Fruit fly (Drosophila melanogaster) whole organism, embryonic: ENCODE data around the gene DZIP1.

Experiments
- Abd-B ChIP-seq: fragments of 200-800 bp; sonication (Bioruptor generic); optimal IDR thresholded peaks from 2 replicates; lab custom pipeline; 2018; ENCODE audit warnings: missing biosample characterization, mild to moderate bottlenecking, missing genetic modification characterization, moderate library complexity
- Ada2b ChIP-seq: fragments of 200-800 bp; sonication (Bioruptor generic); IDR thresholded peaks from 2 replicates; pipeline ENCODE4 v1.3.6; 2022; ENCODE audit warnings: missing biosample characterization, missing genetic modification characterization
- Antp ChIP-seq: fragments of 200-800 bp; sonication (Bioruptor generic); optimal IDR thresholded peaks from 3 replicates; lab custom pipeline; 2016; ENCODE audit warnings: missing biosample characterization, missing genetic modification characterization
- Atf6 ChIP-seq: fragments of 200-800 bp; sonication (Bioruptor generic); IDR thresholded peaks from 2 replicates; pipeline ENCODE4 v1.3.6; 2022; ENCODE audit warnings: missing biosample characterization, missing genetic modification characterization
- BEAF-32 ChIP-seq: fragments of 200-800 bp; sonication (Bioruptor generic); optimal IDR thresholded peaks from 3 replicates; lab custom pipeline; 2017; ENCODE audit warnings: missing biosample characterization, missing genetic modification characterization, mild to moderate bottlenecking, moderate library complexity, missing genetic modification reagents
- C15 ChIP-seq: fragments of 200-800 bp; sonication (Bioruptor generic); IDR thresholded peaks from 3 replicates; pipeline ENCODE4 v1.3.6; 2022; ENCODE audit warnings: missing biosample characterization, missing genetic modification characterization
- CG11696 ChIP-seq: fragments of 200-800 bp; sonication (Bioruptor generic); IDR thresholded peaks from 2 replicates; pipeline ENCODE4 v1.3.6; 2022; ENCODE audit warnings: missing biosample characterization, missing genetic modification characterization
- CG15073 ChIP-seq: fragments of 200-800 bp; sonication (Bioruptor generic); optimal IDR thresholded peaks from 2 replicates; lab custom pipeline; 2016; ENCODE audit warnings: missing biosample characterization, missing genetic modification characterization
- CG18262 ChIP-seq: fragments of 200-800 bp; optimal IDR thresholded peaks from 3 replicates; lab custom pipeline; 2019; ENCODE audit warnings: missing biosample characterization, mild to moderate bottlenecking, missing genetic modification characterization, moderate library complexity
- CG2116 ChIP-seq: fragments of 200-800 bp; sonication (Bioruptor generic); optimal IDR thresholded peaks from 3 replicates; lab custom pipeline; 2018; ENCODE audit warnings: missing biosample characterization, mild to moderate bottlenecking, missing genetic modification characterization
- CG2875 ChIP-seq: fragments of 200-800 bp; sonication (Bioruptor generic); optimal IDR thresholded peaks from 2 replicates; lab custom pipeline; 2017; ENCODE audit warnings: missing biosample characterization, mild to moderate bottlenecking, missing genetic modification characterization, missing genetic modification reagents
- CG33213 ChIP-seq: fragments of 200-800 bp; sonication (Bioruptor generic); optimal IDR thresholded peaks from 3 replicates; lab custom pipeline; 2016; ENCODE audit warnings: missing biosample characterization, missing genetic modification characterization
- CG34224 ChIP-seq: fragments of 200-800 bp; sonication (Bioruptor generic); IDR thresholded peaks from 3 replicates; pipeline ENCODE4 v1.3.6; 2022; ENCODE audit warnings: missing biosample characterization, missing genetic modification characterization; ENCODE audit not compliant: partially characterized antibody
- CG34376 ChIP-seq: fragments of 200-800 bp; sonication (Bioruptor generic); optimal IDR thresholded peaks from 2 replicates; lab custom pipeline; 2018; ENCODE audit warnings: missing biosample characterization, mild to moderate bottlenecking, missing genetic modification characterization
- CG3726 ChIP-seq: fragments of 200-800 bp; sonication (Bioruptor generic); IDR thresholded peaks from 3 replicates; pipeline ENCODE4, ENCODE4 v1.3.6; 2022; ENCODE audit warnings: missing biosample characterization, missing genetic modification characterization
- CG4360 ChIP-seq: fragments of 200-800 bp; sonication (Bioruptor generic); IDR thresholded peaks from 2 replicates; pipeline ENCODE4 v1.3.6; 2022; ENCODE audit warnings: missing biosample characterization, missing genetic modification characterization
- CG4854 ChIP-seq: fragments of 200-800 bp; sonication (Bioruptor generic); optimal IDR thresholded peaks from 2 replicates; lab custom pipeline; 2016; ENCODE audit warnings: missing biosample characterization, missing genetic modification characterization, inconsistent platforms
- CG6765 ChIP-seq: fragments of 200-800 bp; sonication (Bioruptor generic); optimal IDR thresholded peaks from 3 replicates; lab custom pipeline; 2017; ENCODE audit warnings: missing biosample characterization, mild to moderate bottlenecking, missing genetic modification characterization
- CG8388 ChIP-seq: fragments of 200-800 bp; sonication (Bioruptor generic); optimal IDR thresholded peaks from 2 replicates; lab custom pipeline; 2019; ENCODE audit warnings: missing biosample characterization, mild to moderate bottlenecking, missing genetic modification characterization, moderate library complexity
- CG8944 ChIP-seq: fragments of 200-800 bp; sonication (Bioruptor generic); optimal IDR thresholded peaks from 3 replicates; lab custom pipeline; 2016; ENCODE audit warnings: missing biosample characterization, missing genetic modification characterization
- Camta ChIP-seq: fragments of 200-800 bp; sonication (Bioruptor generic); optimal IDR thresholded peaks from 2 replicates; lab custom pipeline; 2016; ENCODE audit warnings: missing biosample characterization, missing genetic modification characterization
- Deaf1 ChIP-seq: fragments of 200-800 bp; optimal IDR thresholded peaks from 3 replicates; lab custom pipeline; 2019; ENCODE audit warnings: missing biosample characterization, mild to moderate bottlenecking, missing genetic modification characterization, moderate library complexity
- HHEX ChIP-seq: fragments of 200-800 bp; sonication (Bioruptor generic); optimal IDR thresholded peaks from 3 replicates; lab custom pipeline; 2017; ENCODE audit warnings: missing biosample characterization, mild to moderate bottlenecking, missing genetic modification characterization, missing genetic modification reagents
- Lpt ChIP-seq: fragments of >200 bp; optimal IDR thresholded peaks from 2 replicates; lab custom pipeline; 2018; ENCODE audit warnings: missing biosample characterization, missing genetic modification characterization
- Med ChIP-seq: fragments of 200-800 bp; sonication (Bioruptor generic); peaks from one replicate; lab custom pipeline; 2016; ENCODE audit warnings: missing biosample characterization, missing genetic modification characterization, mild to moderate bottlenecking, inconsistent platforms, moderate library complexity
- NK7.1 ChIP-seq: fragments of 200-800 bp; sonication (Bioruptor generic); optimal IDR thresholded peaks from 3 replicates; lab custom pipeline; 2016; ENCODE audit warnings: missing biosample characterization, missing genetic modification characterization
- Nf-YC ChIP-seq: fragments of 200-800 bp; optimal IDR thresholded peaks from 3 replicates; lab custom pipeline; 2019; ENCODE audit warnings: missing biosample characterization, mild to moderate bottlenecking, missing genetic modification characterization, moderate library complexity
- NfI ChIP-seq: fragments of 200-800 bp; sonication (Bioruptor generic); optimal IDR thresholded peaks from 3 replicates; lab custom pipeline; 2018; ENCODE audit warnings: missing biosample characterization, mild to moderate bottlenecking, missing genetic modification characterization, moderate library complexity
- Ravus ChIP-seq: fragments of 200-800 bp; sonication (Bioruptor generic); IDR thresholded peaks from 2 replicates; pipeline ENCODE4 v1.3.6; 2022; ENCODE audit warnings: missing biosample characterization, missing genetic modification characterization
- Sox102F ChIP-seq: fragments of 200-800 bp; sonication (Bioruptor generic); optimal IDR thresholded peaks from 2 replicates; lab custom pipeline; 2018; ENCODE audit warnings: missing biosample characterization, mild to moderate bottlenecking, missing genetic modification characterization, moderate library complexity
- Stat92E ChIP-seq, 3 experiments: fragments of >200 bp in 2 of 3; fragments of 200-800 bp in 1 of 3; sonication (Bioruptor generic) in 1 of 3; optimal IDR thresholded peaks; 2 replicates each; lab custom pipeline; 2017 to 2019; ENCODE audit warnings: missing biosample characterization in 3 of 3, missing genetic modification characterization in 3 of 3, mild to moderate bottlenecking in 1 of 3, moderate library complexity in 1 of 3
- TFAM ChIP-seq: fragments of 200-800 bp; sonication (Bioruptor generic); optimal IDR thresholded peaks from 2 replicates; lab custom pipeline; 2017; ENCODE audit warnings: missing biosample characterization, missing genetic modification characterization, inconsistent platforms
- Tbp ChIP-seq: fragments of >200 bp; optimal IDR thresholded peaks from 2 replicates; lab custom pipeline; 2018; ENCODE audit warnings: missing biosample characterization, missing genetic modification characterization
- ab ChIP-seq: fragments of 200-800 bp; sonication (Bioruptor generic); optimal IDR thresholded peaks from 2 replicates; lab custom pipeline; 2016; ENCODE audit warnings: missing biosample characterization, missing genetic modification characterization
- amos ChIP-seq: fragments of 200-800 bp; sonication (Bioruptor generic); IDR thresholded peaks from 2 replicates; pipeline ENCODE4 v1.3.6; 2022; ENCODE audit warnings: missing biosample characterization, missing genetic modification characterization; ENCODE audit not compliant: partially characterized antibody
- aop ChIP-seq: fragments of 200-800 bp; sonication (Bioruptor generic); IDR thresholded peaks from 2 replicates; pipeline ENCODE4 v1.3.6; 2022; ENCODE audit warnings: missing biosample characterization, missing genetic modification characterization
- ash1 ChIP-seq: fragments of 200-800 bp; sonication (Bioruptor generic); optimal IDR thresholded peaks from 2 replicates; lab custom pipeline; 2018; ENCODE audit warnings: missing biosample characterization, mild to moderate bottlenecking, missing genetic modification characterization
- bigmax ChIP-seq: fragments of 200-800 bp; sonication (Bioruptor generic); optimal IDR thresholded peaks from 2 replicates; lab custom pipeline; 2018; ENCODE audit warnings: missing biosample characterization, mild to moderate bottlenecking, missing genetic modification characterization
- bsh ChIP-seq, 2 experiments: fragments of 200-800 bp; sonication (Bioruptor generic); optimal IDR thresholded peaks; 2 replicates each; lab custom pipeline; 2017 to 2018; ENCODE audit warnings: mild to moderate bottlenecking in 2 of 2, missing biosample characterization in 2 of 2, missing genetic modification characterization in 2 of 2, moderate library complexity in 1 of 2
- chif ChIP-seq, 2 experiments: fragments of 200-800 bp; sonication (Bioruptor generic); optimal IDR thresholded peaks; 3 replicates each; lab custom pipeline; 2016; ENCODE audit warnings: missing biosample characterization in 2 of 2, missing genetic modification characterization in 2 of 2
- da ChIP-seq: fragments of 200-800 bp; sonication (Bioruptor generic); optimal IDR thresholded peaks from 2 replicates; lab custom pipeline; 2016; ENCODE audit warnings: missing biosample characterization, missing genetic modification characterization
- dan ChIP-seq: fragments of 200-800 bp; sonication (Bioruptor generic); IDR thresholded peaks from 2 replicates; pipeline ENCODE4 v1.3.6; 2022; ENCODE audit warnings: missing biosample characterization, missing genetic modification characterization
- dysf ChIP-seq: fragments of 200-800 bp; sonication (Bioruptor generic); IDR thresholded peaks from 3 replicates; pipeline ENCODE4 v1.3.6; 2022; ENCODE audit warnings: missing biosample characterization, missing genetic modification characterization
- eve ChIP-seq, 2 experiments: fragments of >200 bp; optimal IDR thresholded peaks; 2 replicates each; lab custom pipeline; 2017; ENCODE audit warnings: missing biosample characterization in 2 of 2, missing genetic modification characterization in 2 of 2
- grn ChIP-seq: fragments of 200-800 bp; sonication (Bioruptor generic); optimal IDR thresholded peaks from 3 replicates; lab custom pipeline; 2017; ENCODE audit warnings: missing biosample characterization, missing genetic modification characterization
- her ChIP-seq: fragments of 200-800 bp; sonication (Bioruptor generic); optimal IDR thresholded peaks from 2 replicates; lab custom pipeline; 2016; ENCODE audit warnings: missing biosample characterization, missing genetic modification characterization
- jigr1 ChIP-seq: fragments of 200-800 bp; sonication (Bioruptor generic); IDR thresholded peaks from 3 replicates; pipeline ENCODE4 v1.3.6; 2022; ENCODE audit warnings: missing biosample characterization, missing genetic modification characterization
- kah ChIP-seq: fragments of 200-800 bp; sonication (Bioruptor generic); optimal IDR thresholded peaks from 2 replicates; lab custom pipeline; 2018; ENCODE audit warnings: missing biosample characterization, mild to moderate bottlenecking, missing genetic modification characterization
- lab ChIP-seq: fragments of 200-800 bp; sonication (Bioruptor generic); optimal IDR thresholded peaks from 3 replicates; lab custom pipeline; 2017; ENCODE audit warnings: missing biosample characterization, missing genetic modification characterization, mild to moderate bottlenecking, moderate library complexity, missing genetic modification reagents
- salm ChIP-seq: fragments of 200-800 bp; sonication (Bioruptor generic); optimal IDR thresholded peaks from 2 replicates; lab custom pipeline; 2018; ENCODE audit warnings: missing biosample characterization, mild to moderate bottlenecking, missing genetic modification characterization
- sima ChIP-seq: fragments of 200-800 bp; sonication (Bioruptor generic); optimal IDR thresholded peaks from 2 replicates; lab custom pipeline; 2016; ENCODE audit warnings: missing biosample characterization, missing genetic modification characterization
- sisA ChIP-seq: fragments of 200-800 bp; sonication (Bioruptor generic); IDR thresholded peaks from 2 replicates; pipeline ENCODE4 v1.3.6; 2022; ENCODE audit warnings: missing biosample characterization, missing genetic modification characterization

The DZIP1 gene

dm6 chr3R:24467237-24467636 lies 47.8 kb upstream of the DZIP1 start (continued):
- TF ChIP-seq CG6765 (GFP tag; lab: Kevin White, UChicago): no peak
- TF ChIP-seq CG8388 (GFP tag; lab: Kevin White, UChicago): no peak
- TF ChIP-seq salm (tag; lab: Kevin White, UChicago): no peak
- no peak for TF ChIP-seq Ravus (GFP tag; lab: Robert Waterston, UW)
- no peak for TF ChIP-seq CG34376 (GFP tag; lab: Kevin White, UChicago)
- TF ChIP-seq CG3726 (GFP tag; lab: Robert Waterston, UW): no peak
- TF ChIP-seq grn (GFP tag; lab: Kevin White, UChicago): no peak
- no peak for TF ChIP-seq Atf6 (GFP tag; lab: Robert Waterston, UW)
- TF ChIP-seq HHEX (GFP tag; lab: Kevin White, UChicago): peak; percentile 16
- peak; percentile 4 for TF ChIP-seq NfI (GFP tag; lab: Kevin White, UChicago)
- no peak for TF ChIP-seq sima (GFP tag; lab: Kevin White, UChicago)
- TF ChIP-seq chif (GFP tag; optimal IDR thresholded peaks at IDR 0.05; lab: Kevin White, UChicago): no peak
- no peak for TF ChIP-seq CG2875 (GFP tag; lab: Kevin White, UChicago)
- no peak for TF ChIP-seq C15 (GFP tag; lab: Robert Waterston, UW)
- TF ChIP-seq Tbp (GFP tag; lab: Kevin White, UChicago): no peak
- TF ChIP-seq CG4854 (GFP tag; lab: Kevin White, UChicago): no peak
- TF ChIP-seq dan (GFP tag; lab: Robert Waterston, UW): no peak
- TF ChIP-seq CG34224 (GFP tag; lab: Robert Waterston, UW): no peak
- TF ChIP-seq Stat92E (GFP tag; optimal IDR thresholded peaks at IDR 0.05; lab: Kevin White, UChicago): no peak
- TF ChIP-seq CG8944 (GFP tag; lab: Kevin White, UChicago): no peak
- TF ChIP-seq CG18262 (tag; lab: Kevin White, UChicago): no peak
- TF ChIP-seq ab (GFP tag; lab: Kevin White, UChicago): no peak
- no peak for TF ChIP-seq kah (GFP tag; lab: Kevin White, UChicago)
- TF ChIP-seq ash1 (GFP tag; lab: Kevin White, UChicago): no peak
- peak; percentile 39 for TF ChIP-seq Ada2b (GFP tag; lab: Robert Waterston, UW)
- TF ChIP-seq NK7.1 (GFP tag; lab: Kevin White, UChicago): no peak
- TF ChIP-seq Sox102F (GFP tag; lab: Kevin White, UChicago): peak; percentile 34
- no peak for TF ChIP-seq BEAF-32 (GFP tag; lab: Kevin White, UChicago)
- TF ChIP-seq Med (GFP tag; lab: Kevin White, UChicago): no peak
- no peak for TF ChIP-seq jigr1 (GFP tag; lab: Robert Waterston, UW)
- TF ChIP-seq bsh (GFP tag; optimal IDR thresholded peaks at IDR 0.05; lab: Kevin White, UChicago): no peak
- no peak for TF ChIP-seq CG2116 (GFP tag; lab: Kevin White, UChicago)
- no peak for TF ChIP-seq sisA
- TF ChIP-seq dysf (GFP tag; lab: Robert Waterston, UW): peak; percentile 59; the same call in 2 of the 3 replicates
- TF ChIP-seq CG15073 (GFP tag; lab: Kevin White, UChicago): no peak
- no peak for TF ChIP-seq da (GFP tag; lab: Kevin White, UChicago)
- TF ChIP-seq Camta (GFP tag; lab: Kevin White, UChicago): no peak
- TF ChIP-seq Deaf1 (tag; lab: Kevin White, UChicago): peak; percentile 2
- no peak for TF ChIP-seq CG33213 (GFP tag; lab: Kevin White, UChicago)
- TF ChIP-seq Nf-YC (tag; lab: Kevin White, UChicago): no peak
- no peak for TF ChIP-seq Lpt (GFP tag; lab: Kevin White, UChicago)
- TF ChIP-seq Antp (GFP tag; lab: Kevin White, UChicago): no peak
- peak; percentile 72 for TF ChIP-seq lab (GFP tag; lab: Kevin White, UChicago)
- TF ChIP-seq aop (GFP tag; lab: Robert Waterston, UW): no peak
- TF ChIP-seq her (GFP tag; lab: Kevin White, UChicago): no peak
- no peak for TF ChIP-seq Abd-B (GFP tag; lab: Kevin White, UChicago)
- no peak for TF ChIP-seq eve (GFP tag; optimal IDR thresholded peaks at IDR 0.05; lab: Kevin White, UChicago)
- TF ChIP-seq TFAM: no peak
- TF ChIP-seq CG11696 (GFP tag; lab: Robert Waterston, UW): no peak
- no peak for TF ChIP-seq amos (GFP tag; lab: Robert Waterston, UW)
- TF ChIP-seq CG4360: no peak
- TF ChIP-seq bigmax (GFP tag; lab: Kevin White, UChicago): no peak
